Fruit fly (Drosophila melanogaster) Kc167 (cell line): ENCODE results near the gene CG14106.

ENCODE experiments used
- Sin3A ChIP-seq: fragments of >200 bp; optimal IDR thresholded peaks from 2 replicates; lab custom pipeline; 2018; ENCODE audit warnings: missing external identifiers
- insv ChIP-seq: fragments of >200 bp; optimal IDR thresholded peaks from 3 replicates; lab custom pipeline; 2018; ENCODE audit warnings: missing external identifiers
- psq ChIP-seq: fragments of >200 bp; optimal IDR thresholded peaks from 2 replicates; lab custom pipeline; 2017; ENCODE audit warnings: missing external identifiers

dm6 chr3L:13412886-13413224, 12.6 kb downstream of the CG14106 start:
- TF ChIP-seq insv (lab: Kevin White, UChicago) (no peak), Sin3A (no peak), psq (lab: Kevin White, UChicago) (no peak)
